Fruit fly (Drosophila melanogaster) whole organism: Measurements from ENCODE around the gene CG13071.

Experiments
- CG8478 ChIP-seq: fragments of >200 bp; optimal IDR thresholded peaks from 2 replicates; lab custom pipeline; 2018; ENCODE audit warnings: inconsistent platforms
- Dll ChIP-seq: fragments of >200 bp; optimal IDR thresholded peaks from 2 replicates; lab custom pipeline; 2017
- EcR ChIP-seq, 2 experiments: fragments of >200 bp; optimal IDR thresholded peaks; 2 replicates each; lab custom pipeline; 2017; ENCODE audit warnings: missing biosample characterization in 2 of 2, missing genetic modification characterization in 2 of 2, missing genetic modification reagents in 2 of 2
- pan ChIP-seq: fragments of >200 bp; optimal IDR thresholded peaks from 2 replicates; lab custom pipeline; 2017
- psq ChIP-seq: fragments of >200 bp; optimal IDR thresholded peaks from 2 replicates; lab custom pipeline; 2017
- usp ChIP-seq: fragments of >200 bp; optimal IDR thresholded peaks from 2 replicates; lab custom pipeline; 2017; ENCODE audit warnings: missing biosample characterization, missing genetic modification characterization, mixed read lengths

Gene CG13071

DNA sequence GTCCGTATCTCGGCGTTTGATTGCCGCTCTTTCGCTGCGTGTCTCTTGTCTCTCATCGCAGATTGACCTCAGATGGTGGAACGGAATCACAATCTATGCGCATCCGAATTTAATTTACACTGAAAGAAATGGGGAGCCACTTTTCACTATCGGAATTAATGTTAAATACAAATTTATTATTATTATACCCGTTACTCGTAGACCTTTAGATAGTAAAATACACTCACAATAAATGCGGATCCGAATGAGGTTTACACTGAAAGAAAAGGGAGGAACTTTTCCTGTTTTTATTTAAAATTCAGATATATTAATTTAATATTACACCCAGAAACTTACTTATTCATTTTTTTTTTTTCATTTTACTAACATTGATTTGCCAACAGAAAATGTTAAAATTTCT lies 26.5 kb downstream of the CG13071 start:
- TF ChIP-seq Dll (lab: Kevin White, UChicago) (no peak), psq (no peak), CG8478 (no peak), pan (lab: Kevin White, UChicago) (no peak), usp (GFP tag; lab: Kevin White, UChicago) (no peak), EcR (GFP tag; optimal IDR thresholded peaks at IDR 0.05; lab: Kevin White, UChicago) (no peak)

DNA sequence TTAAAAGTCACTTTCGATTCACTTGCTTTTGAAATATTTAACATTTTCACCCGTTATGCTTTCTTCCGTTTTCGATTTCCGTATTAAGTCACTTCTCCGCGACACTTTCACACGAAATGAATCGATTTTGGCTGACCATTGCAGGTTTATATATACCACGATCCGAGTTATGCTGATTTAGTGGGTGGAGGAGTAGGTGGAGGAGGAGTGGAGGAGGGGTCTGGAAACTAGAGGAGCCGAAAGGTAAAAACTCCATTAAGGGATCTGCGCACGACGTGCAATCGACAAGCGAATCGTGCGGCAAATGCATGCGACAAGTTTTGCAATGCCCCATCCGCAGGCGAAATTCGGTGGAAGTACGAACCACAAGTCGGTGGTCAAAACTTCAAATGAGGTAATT lies 28.3 kb downstream of the CG13071 start, which contains the start of gene CG13045:
CG13045 (minus strand) TSS at position 101 of the 400 bp plus-strand sequence.
- TF ChIP-seq pan (lab: Kevin White, UChicago) (no peak), CG8478 (no peak), psq (no peak), usp (GFP tag; lab: Kevin White, UChicago) (no peak), EcR (GFP tag; optimal IDR thresholded peaks at IDR 0.05; lab: Kevin White, UChicago) (no peak), Dll (lab: Kevin White, UChicago) (no peak)

DNA sequence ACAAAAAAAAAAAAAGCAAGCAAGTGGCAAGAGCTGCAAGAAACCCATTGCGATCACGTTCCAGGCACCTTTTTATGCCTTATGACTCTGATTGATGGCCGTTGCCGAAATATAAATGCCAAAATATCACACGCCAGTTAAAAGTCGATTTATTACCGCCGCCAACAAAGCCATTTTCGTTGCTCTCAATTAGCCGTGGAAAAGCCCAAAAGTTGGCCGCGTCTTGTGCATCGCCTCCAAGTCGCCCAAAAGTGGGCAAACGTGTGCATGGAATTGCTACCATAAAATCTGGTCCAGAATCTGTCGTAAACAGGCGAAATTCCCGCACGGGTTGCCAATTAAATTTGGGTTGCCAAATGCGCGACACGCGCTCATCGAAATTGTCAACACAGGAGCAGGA lies 29.1 kb downstream of the CG13071 start:
- TF ChIP-seq pan (lab: Kevin White, UChicago) = no peak
- TF ChIP-seq usp (GFP tag; lab: Kevin White, UChicago) = no peak
- TF ChIP-seq Dll (lab: Kevin White, UChicago) = no peak
- no peak for TF ChIP-seq CG8478
- TF ChIP-seq psq = no peak

DNA sequence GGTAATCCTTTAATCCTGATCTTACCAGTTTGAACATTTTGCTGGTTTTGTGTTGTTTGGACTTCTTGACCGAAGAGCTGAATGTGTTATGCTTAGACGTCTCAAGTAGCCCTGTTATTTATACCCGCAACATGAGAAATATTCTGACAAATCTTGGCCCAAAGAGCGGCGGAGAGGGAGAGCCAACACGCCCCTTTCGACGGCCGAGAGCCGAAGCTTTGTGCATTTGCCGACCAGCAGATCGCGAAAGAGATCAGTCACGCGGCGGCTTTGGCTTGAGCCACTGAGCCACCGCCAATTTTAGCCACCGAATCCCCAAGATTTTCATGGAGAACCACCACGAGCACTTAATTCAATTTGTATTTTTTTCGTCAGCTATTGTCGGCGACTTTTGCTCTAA lies 32.9 kb downstream of the CG13071 start, which contains the start of gene CG4962:
CG4962 (minus strand) TSS at position 101 of the 400 bp plus-strand sequence.
- TF ChIP-seq Dll (lab: Kevin White, UChicago) = no peak
- no peak for TF ChIP-seq pan (lab: Kevin White, UChicago)
- no peak for TF ChIP-seq CG8478
- TF ChIP-seq psq = no peak

DNA sequence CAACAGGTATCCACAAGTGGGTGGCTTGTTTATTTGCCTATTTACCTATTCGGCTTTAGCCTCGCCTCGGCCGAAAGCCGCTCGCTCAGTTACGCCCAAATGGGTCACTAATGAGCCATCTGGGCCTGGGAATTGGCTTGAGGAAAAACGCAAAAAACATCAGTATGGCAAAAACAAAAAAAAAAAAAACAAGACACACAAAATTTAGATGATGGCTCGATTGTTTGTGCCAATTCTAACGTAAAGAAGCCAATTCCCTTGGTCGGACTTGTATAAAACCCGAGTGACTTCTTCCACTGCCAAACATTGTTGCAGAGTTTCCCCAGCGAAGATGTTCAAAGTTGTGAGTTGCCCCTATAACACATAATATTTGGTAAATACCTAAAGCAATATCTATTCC lies 38.6 kb downstream of the CG13071 start, which contains the start of gene CG4982:
CG4982 (plus strand) TSS at position 301 of the 400 bp plus-strand sequence.
- TF ChIP-seq EcR (GFP tag; optimal IDR thresholded peaks at IDR 0.05; lab: Kevin White, UChicago) (no peak), usp (GFP tag; lab: Kevin White, UChicago) (no peak), psq (no peak), pan (lab: Kevin White, UChicago) (no peak), Dll (lab: Kevin White, UChicago) (no peak), CG8478 (no peak)

DNA sequence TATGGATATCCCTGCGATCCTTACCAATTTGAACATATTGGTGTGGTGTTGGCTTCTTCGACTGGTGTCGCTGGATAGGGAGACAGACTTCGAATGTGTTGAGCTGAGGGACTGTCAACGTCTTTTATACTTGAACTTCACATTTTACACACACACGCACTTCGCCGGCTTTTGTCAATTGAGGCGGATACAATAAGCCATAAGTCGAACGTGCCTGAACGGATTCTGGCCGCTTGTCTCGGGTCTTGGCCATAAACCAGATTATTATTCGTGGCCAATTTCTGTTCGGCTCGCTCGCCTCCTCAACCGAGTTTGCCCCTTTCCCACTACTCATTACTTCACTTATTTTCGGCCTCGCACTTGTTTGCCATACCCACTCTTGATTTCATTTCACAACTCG lies 40.5 kb downstream of the CG13071 start, which contains the start of gene CG13044:
CG13044 (minus strand) TSS at position 101 of the 400 bp plus-strand sequence.
- TF ChIP-seq pan (lab: Kevin White, UChicago) = no peak
- no peak for TF ChIP-seq EcR (GFP tag; optimal IDR thresholded peaks at IDR 0.05; lab: Kevin White, UChicago)
- no peak for TF ChIP-seq usp (GFP tag; lab: Kevin White, UChicago)
- no peak for TF ChIP-seq CG8478
- TF ChIP-seq psq = no peak
- TF ChIP-seq Dll (lab: Kevin White, UChicago) = no peak

DNA sequence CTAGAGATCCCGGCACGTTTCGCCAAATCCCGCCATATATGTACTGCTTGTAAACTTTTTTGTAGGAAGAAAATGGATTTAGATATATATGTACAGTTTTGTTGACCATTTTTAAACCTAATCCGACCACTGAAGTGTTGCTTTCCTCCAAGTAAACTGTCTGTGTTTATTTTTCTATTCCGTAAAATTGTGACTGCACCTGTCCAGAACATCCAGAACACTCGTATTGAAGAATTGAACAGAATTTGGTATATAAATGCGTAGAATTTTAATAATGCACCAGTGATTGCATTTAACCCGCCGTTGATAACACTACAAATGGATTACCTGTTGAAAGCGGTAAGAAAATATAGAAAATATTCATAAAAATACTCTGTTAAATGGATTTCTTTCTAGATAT lies 41.4 kb downstream of the CG13071 start, which contains the start of gene CG43249:
CG43249 (plus strand) TSS at position 301 of the 400 bp plus-strand sequence.
- no peak for TF ChIP-seq CG8478

DNA sequence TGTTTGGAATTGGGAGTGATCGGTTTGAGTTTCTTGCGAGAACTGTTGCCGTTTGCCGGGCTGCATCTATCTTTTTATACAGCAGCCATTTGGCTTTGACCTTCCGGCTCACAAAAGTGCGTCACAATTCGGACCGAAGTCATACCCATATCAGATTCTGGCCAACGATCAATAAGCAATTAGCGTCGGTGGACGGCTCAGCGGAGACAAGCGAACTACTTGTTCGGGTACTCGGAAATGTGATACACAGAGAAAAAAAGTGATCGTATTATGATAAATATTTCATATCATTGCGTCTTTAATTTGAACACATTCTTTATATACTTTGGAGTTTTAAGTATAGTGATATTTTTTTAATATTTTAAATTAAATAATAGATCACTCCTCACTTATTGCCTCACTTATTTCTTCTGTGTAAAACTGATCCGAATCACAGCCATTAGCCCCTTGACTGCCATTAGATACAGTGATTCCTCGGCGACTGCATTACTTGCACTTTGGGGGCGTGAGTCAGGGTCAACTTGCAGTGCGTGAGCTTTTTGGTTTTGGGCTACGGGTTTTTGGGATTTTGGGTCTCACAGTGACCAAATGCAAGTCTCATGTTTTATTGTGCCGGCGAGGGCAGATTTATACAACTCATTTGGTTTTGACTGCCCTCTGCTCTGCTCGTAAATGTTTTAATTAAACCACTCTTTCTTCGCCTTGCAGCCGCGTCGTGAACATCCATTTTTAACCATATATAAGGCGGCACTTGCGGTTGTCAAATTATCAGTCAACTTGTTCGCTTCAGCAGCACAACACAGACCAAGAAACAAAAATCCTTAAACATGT lies 43.5 kb downstream of the CG13071 start, which contains the start of the genes CG13043 and CG13063:
CG13043 (minus strand) TSS at position 51 of the 831 bp plus-strand sequence.
CG13063 (plus strand) TSS at position 781 of the 831 bp plus-strand sequence.
- TF ChIP-seq Dll (lab: Kevin White, UChicago) (no peak), CG8478 (no peak), pan (lab: Kevin White, UChicago) (no peak), EcR (GFP tag; optimal IDR thresholded peaks at IDR 0.05; lab: Kevin White, UChicago) (no peak), usp (GFP tag; lab: Kevin White, UChicago) (no peak), psq (no peak)

DNA sequence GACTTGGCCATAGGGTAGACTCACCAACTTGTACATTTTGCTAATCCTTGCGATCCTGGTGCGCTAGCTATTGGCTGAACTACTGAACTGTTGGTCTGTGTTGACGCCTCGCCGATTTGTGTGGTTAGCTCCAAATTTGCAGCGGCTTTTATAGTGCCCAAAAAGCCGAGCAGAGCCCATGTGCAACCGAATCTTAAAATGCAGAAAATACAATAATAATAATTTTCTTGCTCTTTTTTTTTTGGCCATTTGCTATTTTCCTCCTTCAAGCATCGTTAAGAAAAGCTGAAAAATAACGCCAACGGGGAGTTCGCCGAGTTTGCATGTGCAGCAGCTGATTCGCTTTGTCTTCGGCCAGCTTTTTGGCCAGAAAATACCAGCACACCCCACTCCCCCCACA lies 45.8 kb downstream of the CG13071 start, which contains the start of gene CG13042:
CG13042 (minus strand) TSS at position 101 of the 400 bp plus-strand sequence.
- TF ChIP-seq CG8478 (no peak), psq (no peak), pan (lab: Kevin White, UChicago) (no peak), EcR (GFP tag; optimal IDR thresholded peaks at IDR 0.05; lab: Kevin White, UChicago) (no peak), usp (GFP tag; lab: Kevin White, UChicago) (no peak), Dll (lab: Kevin White, UChicago) (no peak)

DNA sequence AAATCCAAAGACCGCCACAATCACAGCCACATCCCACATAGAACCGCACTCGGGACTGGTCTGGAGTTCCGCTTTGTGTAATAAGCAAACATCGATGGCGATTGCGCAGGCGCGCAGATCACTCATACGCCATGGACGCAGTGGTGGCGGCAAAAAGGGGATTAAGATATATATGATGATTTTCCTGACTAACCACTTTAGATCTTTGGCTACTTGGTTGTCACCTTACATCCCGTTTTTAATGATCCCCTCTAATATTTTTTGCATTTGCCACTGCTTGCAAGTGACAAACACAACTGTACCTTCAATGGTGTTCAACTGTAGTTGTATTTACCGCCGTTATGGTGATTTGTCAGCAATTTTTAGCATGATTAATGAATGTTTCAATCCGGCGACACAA lies 47.4 kb downstream of the CG13071 start:
- TF ChIP-seq psq = no peak
- no peak for TF ChIP-seq Dll (lab: Kevin White, UChicago)
- TF ChIP-seq usp (GFP tag; lab: Kevin White, UChicago) = no peak
- TF ChIP-seq CG8478 = no peak
- TF ChIP-seq pan (lab: Kevin White, UChicago) = no peak
- TF ChIP-seq EcR (GFP tag; optimal IDR thresholded peaks at IDR 0.05; lab: Kevin White, UChicago) = no peak
